Fruit fly (Drosophila melanogaster) whole organism, embryonic: ENCODE data around the gene CG5913.

Experiments used
- Atf-2 ChIP-seq: fragments of 200-800 bp; sonication (Bioruptor generic); optimal IDR thresholded peaks from 2 replicates; lab custom pipeline; 2016; ENCODE audit warnings: missing biosample characterization, missing genetic modification characterization
- CG10267 ChIP-seq: fragments of 200-800 bp; sonication (Bioruptor generic); optimal IDR thresholded peaks from 2 replicates; lab custom pipeline; 2018; ENCODE audit warnings: missing biosample characterization, mild to moderate bottlenecking, missing genetic modification characterization, moderate library complexity
- CG10274 ChIP-seq: fragments of 200-800 bp; sonication (Bioruptor generic); optimal IDR thresholded peaks from 3 replicates; lab custom pipeline; 2017; ENCODE audit warnings: missing biosample characterization, mild to moderate bottlenecking, missing genetic modification characterization
- CG10654 ChIP-seq: fragments of 200-800 bp; sonication (Bioruptor generic); optimal IDR thresholded peaks from 2 replicates; lab custom pipeline; 2016; ENCODE audit warnings: missing biosample characterization, missing genetic modification characterization
- CG13287 ChIP-seq: fragments of 200-800 bp; sonication (Bioruptor generic); IDR thresholded peaks from 2 replicates; pipeline ENCODE4 v1.3.6; 2022; ENCODE audit warnings: missing biosample characterization, missing genetic modification characterization; ENCODE audit not compliant: partially characterized antibody
- CG13775 ChIP-seq: fragments of 200-800 bp; sonication (Bioruptor generic); optimal IDR thresholded peaks from 3 replicates; lab custom pipeline; 2017; ENCODE audit warnings: missing biosample characterization, mild to moderate bottlenecking, missing genetic modification characterization
- CG14441 ChIP-seq: fragments of 200-800 bp; sonication (Bioruptor generic); IDR thresholded peaks from 2 replicates; pipeline ENCODE4 v1.3.6; 2022; ENCODE audit warnings: missing biosample characterization, missing genetic modification characterization
- CG14710 ChIP-seq: fragments of 200-800 bp; sonication (Bioruptor generic); optimal IDR thresholded peaks from 3 replicates; lab custom pipeline; 2019; ENCODE audit warnings: missing biosample characterization, mild to moderate bottlenecking, missing genetic modification characterization, moderate library complexity
- CG15601 ChIP-seq: fragments of 200-800 bp; sonication (Bioruptor generic); optimal IDR thresholded peaks from 3 replicates; lab custom pipeline; 2019; ENCODE audit warnings: missing biosample characterization, mild to moderate bottlenecking, missing genetic modification characterization, moderate library complexity
- CG1602 ChIP-seq: fragments of 200-800 bp; sonication (Bioruptor generic); optimal IDR thresholded peaks from 3 replicates; lab custom pipeline; 2016; ENCODE audit warnings: missing biosample characterization, missing genetic modification characterization
- CG2120 ChIP-seq: fragments of 200-800 bp; sonication (Bioruptor generic); optimal IDR thresholded peaks from 3 replicates; lab custom pipeline; 2016; ENCODE audit warnings: missing biosample characterization, missing genetic modification characterization
- CG30403 ChIP-seq: fragments of 200-800 bp; sonication (Bioruptor generic); optimal IDR thresholded peaks from 3 replicates; lab custom pipeline; 2016; ENCODE audit warnings: missing biosample characterization, missing genetic modification characterization
- CG31441 ChIP-seq: fragments of 200-800 bp; sonication (Bioruptor generic); IDR thresholded peaks from 2 replicates; pipeline ENCODE4 v1.3.6; 2022; ENCODE audit warnings: missing biosample characterization, missing genetic modification characterization
- CG3995 ChIP-seq: fragments of 200-800 bp; sonication (Bioruptor generic); optimal IDR thresholded peaks from 3 replicates; lab custom pipeline; 2016; ENCODE audit warnings: missing biosample characterization, missing genetic modification characterization
- CG4328 ChIP-seq: fragments of 200-800 bp; sonication (Bioruptor generic); optimal IDR thresholded peaks from 3 replicates; lab custom pipeline; 2017; ENCODE audit warnings: missing biosample characterization, missing genetic modification reagents, missing genetic modification characterization
- CG4360 ChIP-seq: fragments of 200-800 bp; sonication (Bioruptor generic); IDR thresholded peaks from 2 replicates; pipeline ENCODE4 v1.3.6; 2022; ENCODE audit warnings: missing biosample characterization, missing genetic modification characterization
- CG5180 ChIP-seq: fragments of 200-800 bp; sonication (Bioruptor generic); optimal IDR thresholded peaks from 3 replicates; lab custom pipeline; 2017; ENCODE audit warnings: missing biosample characterization, missing genetic modification characterization, mild to moderate bottlenecking, moderate library complexity, missing genetic modification reagents
- CG5953 ChIP-seq: fragments of 200-800 bp; sonication (Bioruptor generic); IDR thresholded peaks from 2 replicates; pipeline ENCODE4 v1.3.6; 2022; ENCODE audit warnings: missing biosample characterization, missing genetic modification characterization
- CG6175 ChIP-seq: fragments of 200-800 bp; sonication (Bioruptor generic); IDR thresholded peaks from 3 replicates; pipeline ENCODE4 v1.3.6; 2022; ENCODE audit warnings: missing biosample characterization, missing genetic modification characterization
- CG6813 ChIP-seq: fragments of 200-800 bp; sonication (Bioruptor generic); optimal IDR thresholded peaks from 2 replicates; lab custom pipeline; 2017; ENCODE audit warnings: missing biosample characterization, missing genetic modification characterization, mild to moderate bottlenecking, moderate library complexity, missing genetic modification reagents
- CG9215 ChIP-seq: fragments of 200-800 bp; sonication (Bioruptor generic); IDR thresholded peaks from 2 replicates; pipeline ENCODE4 v1.3.6; 2022; ENCODE audit warnings: missing biosample characterization, missing genetic modification characterization
- CG9437 ChIP-seq: fragments of 200-800 bp; sonication (Bioruptor generic); optimal IDR thresholded peaks from 2 replicates; lab custom pipeline; 2018; ENCODE audit warnings: missing biosample characterization, mild to moderate bottlenecking, missing genetic modification characterization
- CG9727 ChIP-seq: fragments of 200-800 bp; sonication (Bioruptor generic); optimal IDR thresholded peaks from 3 replicates; lab custom pipeline; 2017; ENCODE audit warnings: missing biosample characterization, mild to moderate bottlenecking, missing genetic modification characterization
- CG9797 ChIP-seq: fragments of 200-800 bp; sonication (Bioruptor generic); optimal IDR thresholded peaks from 3 replicates; lab custom pipeline; 2018; ENCODE audit warnings: missing biosample characterization, mild to moderate bottlenecking, missing genetic modification characterization
- Chrac-16 ChIP-seq: fragments of 200-800 bp; sonication (Bioruptor generic); optimal IDR thresholded peaks from 3 replicates; lab custom pipeline; 2016; ENCODE audit warnings: missing biosample characterization, missing genetic modification characterization
- CkIIα-i1 ChIP-seq: fragments of 200-800 bp; sonication (Bioruptor generic); IDR thresholded peaks from 2 replicates; pipeline ENCODE4 v1.3.6; 2022; ENCODE audit warnings: missing biosample characterization, missing genetic modification characterization
- D19B ChIP-seq: fragments of 200-800 bp; sonication (Bioruptor generic); optimal IDR thresholded peaks from 2 replicates; lab custom pipeline; 2017; ENCODE audit warnings: missing biosample characterization, mild to moderate bottlenecking, missing genetic modification characterization
- Dll ChIP-seq: fragments of 200-800 bp; sonication (Bioruptor generic); IDR thresholded peaks from 4 replicates; pipeline ENCODE4 v1.3.6; 2022; ENCODE audit warnings: missing biosample characterization, missing genetic modification characterization; ENCODE audit not compliant: partially characterized antibody
- Ets97D ChIP-seq: fragments of 200-800 bp; sonication (Bioruptor generic); optimal IDR thresholded peaks from 3 replicates; lab custom pipeline; 2016; ENCODE audit warnings: missing biosample characterization, missing genetic modification characterization
- Hand ChIP-seq: fragments of 200-800 bp; sonication (Bioruptor generic); optimal IDR thresholded peaks from 2 replicates; lab custom pipeline; 2017; ENCODE audit warnings: mild to moderate bottlenecking, missing biosample characterization, missing genetic modification reagents, missing genetic modification characterization
- HmgD ChIP-seq: fragments of 200-800 bp; sonication (Bioruptor generic); optimal IDR thresholded peaks from 3 replicates; lab custom pipeline; 2016; ENCODE audit warnings: missing biosample characterization, missing genetic modification characterization
- Hmr ChIP-seq: fragments of 200-800 bp; sonication (Bioruptor generic); optimal IDR thresholded peaks from 3 replicates; lab custom pipeline; 2017; ENCODE audit warnings: mild to moderate bottlenecking, missing biosample characterization, missing genetic modification reagents, missing genetic modification characterization
- Oli ChIP-seq: fragments of 200-800 bp; sonication (Bioruptor generic); optimal IDR thresholded peaks from 2 replicates; lab custom pipeline; 2018; ENCODE audit warnings: missing biosample characterization, mild to moderate bottlenecking, missing genetic modification characterization, moderate library complexity
- Xbp1 ChIP-seq: fragments of 200-800 bp; sonication (Bioruptor generic); optimal IDR thresholded peaks from 3 replicates; lab custom pipeline; 2016; ENCODE audit warnings: missing biosample characterization, mild to moderate bottlenecking, missing genetic modification characterization
- ash1 ChIP-seq: fragments of 200-800 bp; sonication (Bioruptor generic); optimal IDR thresholded peaks from 2 replicates; lab custom pipeline; 2018; ENCODE audit warnings: missing biosample characterization, mild to moderate bottlenecking, missing genetic modification characterization
- dmrt11E ChIP-seq: fragments of 200-800 bp; sonication (Bioruptor generic); optimal IDR thresholded peaks from 3 replicates; lab custom pipeline; 2018; ENCODE audit warnings: missing biosample characterization, mild to moderate bottlenecking, missing genetic modification characterization, moderate library complexity
- fd3F ChIP-seq: fragments of 200-800 bp; sonication (Bioruptor generic); optimal IDR thresholded peaks from 2 replicates; lab custom pipeline; 2018; ENCODE audit warnings: missing biosample characterization, mild to moderate bottlenecking, missing genetic modification characterization, moderate library complexity
- hb ChIP-seq: fragments of 200-800 bp; sonication (Bioruptor generic); IDR thresholded peaks from 3 replicates; pipeline ENCODE4 v1.3.6; 2022; ENCODE audit warnings: missing biosample characterization, missing genetic modification characterization; ENCODE audit not compliant: partially characterized antibody
- insv ChIP-seq, 2 experiments: fragments of 200-800 bp; sonication (Bioruptor generic); optimal IDR thresholded peaks; 3 replicates each; lab custom pipeline; 2016 to 2018; ENCODE audit warnings: missing biosample characterization in 2 of 2, missing genetic modification characterization in 2 of 2
- nau ChIP-seq: fragments of 200-800 bp; sonication (Bioruptor generic); optimal IDR thresholded peaks from 3 replicates; lab custom pipeline; 2017; ENCODE audit warnings: missing biosample characterization, mild to moderate bottlenecking, missing genetic modification characterization, missing genetic modification reagents
- onecut ChIP-seq: fragments of 200-800 bp; sonication (Bioruptor generic); IDR thresholded peaks from 2 replicates; pipeline ENCODE4 v1.3.6; 2022; ENCODE audit warnings: missing biosample characterization, missing genetic modification characterization
- pzg ChIP-seq: fragments of 200-800 bp; sonication (Bioruptor generic); optimal IDR thresholded peaks from 3 replicates; lab custom pipeline; 2018; ENCODE audit warnings: missing biosample characterization, mild to moderate bottlenecking, missing genetic modification characterization, moderate library complexity
- repo ChIP-seq: fragments of 200-800 bp; sonication (Bioruptor generic); optimal IDR thresholded peaks from 2 replicates; lab custom pipeline; 2016; ENCODE audit warnings: missing biosample characterization, missing genetic modification characterization
- rib ChIP-seq: fragments of 200-800 bp; sonication (Bioruptor generic); IDR thresholded peaks from 2 replicates; pipeline ENCODE4 v1.3.6; 2022; ENCODE audit warnings: missing biosample characterization, missing genetic modification characterization
- schlank ChIP-seq: fragments of 200-800 bp; sonication (Bioruptor generic); optimal IDR thresholded peaks from 2 replicates; lab custom pipeline; 2018; ENCODE audit warnings: missing biosample characterization, mild to moderate bottlenecking, missing genetic modification characterization
- tll ChIP-seq, 2 experiments: fragments of 200-800 bp in 1 of 2; fragments of >200 bp in 1 of 2; sonication (Bioruptor generic) in 1 of 2; optimal IDR thresholded peaks; 2 replicates each; lab custom pipeline; 2017 to 2019; ENCODE audit warnings: missing biosample characterization in 2 of 2, missing genetic modification characterization in 2 of 2, mild to moderate bottlenecking in 1 of 2, moderate library complexity in 1 of 2
- unc-4 ChIP-seq: fragments of 200-800 bp; sonication (Bioruptor generic); IDR thresholded peaks from 2 replicates; pipeline ENCODE4 v1.3.6; 2022; ENCODE audit warnings: missing biosample characterization, missing genetic modification characterization; ENCODE audit not compliant: partially characterized antibody
- wor ChIP-seq: fragments of 200-800 bp; sonication (Bioruptor generic); IDR thresholded peaks from 2 replicates; pipeline ENCODE4 v1.3.6; 2022; ENCODE audit warnings: missing biosample characterization, missing genetic modification characterization

The CG5913 gene

dm6 chr3R:25888307-25889075 lies 4.8 kb upstream of the CG5913 start, which contains the start of gene Lnk (continued):
- TF ChIP-seq tll (GFP tag; optimal IDR thresholded peaks at IDR 0.05; lab: Kevin White, UChicago) (no peak), CG2120 (GFP tag; lab: Kevin White, UChicago) (peak; percentile 53), CG9727 (GFP tag; lab: Kevin White, UChicago) (peak; percentile 4), nau (GFP tag; lab: Kevin White, UChicago) (peak; percentile 43), CG6813 (no peak), ash1 (no peak), CG15601 (tag; lab: Kevin White, UChicago) (peak; percentile 33), CG14441 (no peak), CG4328 (GFP tag; lab: Kevin White, UChicago) (peak; percentile 14), CG13287 (GFP tag; lab: Robert Waterston, UW) (peak; percentile 91), rib (GFP tag; lab: Robert Waterston, UW) (no peak; the same call in 1 of the 2 replicates), Hand (GFP tag; lab: Kevin White, UChicago) (peak; percentile 12), Dll (GFP tag; lab: Robert Waterston, UW) (peak; percentile 84), HmgD (peak; percentile 37), Ets97D (GFP tag; lab: Kevin White, UChicago) (peak; percentile 90), CG14710 (tag; lab: Kevin White, UChicago) (peak; percentile 54), repo (GFP tag; lab: Kevin White, UChicago) (no peak), wor (GFP tag; lab: Robert Waterston, UW) (no peak), Chrac-16 (no peak), CG10274 (no peak), CG31441 (GFP tag; lab: Robert Waterston, UW) (no peak), CG30403 (GFP tag; lab: Kevin White, UChicago) (peak; percentile 3), CG9797 (peak; percentile 79), Oli (no peak), Xbp1 (GFP tag; lab: Kevin White, UChicago) (peak; percentile 18), schlank (no peak), CG5180 (no peak), CG13775 (GFP tag; lab: Kevin White, UChicago) (no peak), D19B (GFP tag; lab: Kevin White, UChicago) (no peak), Atf-2 (GFP tag; lab: Kevin White, UChicago) (no peak), CG6175 (GFP tag; lab: Robert Waterston, UW) (no peak), CG5953 (no peak), fd3F (GFP tag; lab: Kevin White, UChicago) (no peak), onecut (GFP tag; lab: Robert Waterston, UW) (no peak), CG9215 (no peak), unc-4 (GFP tag; lab: Robert Waterston, UW) (peak; percentile 91), hb (GFP tag; lab: Robert Waterston, UW) (peak; percentile 83), CG4360 (peak; percentile 34; the same call in 1 of the 2 replicates), pzg (GFP tag; lab: Kevin White, UChicago) (peak; percentile 98), CG10654 (GFP tag; lab: Kevin White, UChicago) (no peak), CG1602 (GFP tag; lab: Kevin White, UChicago) (no peak), CG3995 (GFP tag; lab: Kevin White, UChicago) (no peak), CkIIα-i1 (GFP tag; lab: Robert Waterston, UW) (no peak), insv (GFP tag; optimal IDR thresholded peaks at IDR 0.05; lab: Kevin White, UChicago) (peak in 1 of 2 experiments; percentile 71), dmrt11E (tag; lab: Kevin White, UChicago) (no peak), Hmr (GFP tag; lab: Kevin White, UChicago) (peak; percentile 61), CG10267 (tag; lab: Kevin White, UChicago) (peak; percentile 49), CG9437 (peak; percentile 3)
